Worm (Caenorhabditis elegans) whole organism, L1 larva: ENCODE results near the gene Y116F11B.7.

Source experiments
- hlh-4 ChIP-seq: sonication (generic microtip); optimal IDR thresholded peaks from 2 replicates; lab custom pipeline; 2016; ENCODE audit warnings: mild to moderate bottlenecking, missing genetic modification characterization, missing compliant biosample characterization
- nhr-47 ChIP-seq: sonication (generic microtip); optimal IDR thresholded peaks from 2 replicates; lab custom pipeline; 2016; ENCODE audit warnings: mild to moderate bottlenecking, missing genetic modification characterization, moderate library complexity, missing compliant biosample characterization
- nhr-76 ChIP-seq: sonication (generic microtip); optimal IDR thresholded peaks from 2 replicates; lab custom pipeline; 2017; ENCODE audit warnings: missing biosample characterization, missing genetic modification characterization
- ztf-11 ChIP-seq, 2 experiments: sonication (generic microtip); optimal IDR thresholded peaks; 2 replicates each; lab custom pipeline; 2016 to 2017; ENCODE audit warnings: missing genetic modification characterization in 2 of 2, missing biosample characterization in 1 of 2, missing compliant biosample characterization in 1 of 2

The Y116F11B.7 gene

DNA sequence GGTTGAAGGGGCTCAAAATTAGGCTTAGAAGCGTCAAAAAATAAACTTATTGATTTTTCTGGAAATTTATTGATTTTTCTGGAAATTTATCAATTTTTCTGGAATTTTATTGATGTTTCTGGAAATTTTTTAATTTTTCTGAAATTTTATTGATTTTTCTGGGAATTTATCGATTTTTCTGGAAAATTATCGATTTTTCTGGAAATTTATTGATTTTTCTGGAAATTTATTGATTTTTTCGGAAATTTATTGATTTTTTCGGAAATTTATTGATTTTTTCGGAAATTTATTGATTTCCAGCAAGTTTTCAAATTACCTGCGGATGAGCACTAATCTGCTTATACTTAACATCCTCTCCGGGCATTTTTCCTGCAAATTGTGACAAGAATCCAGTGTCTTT, 53.7 kb downstream of the Y116F11B.7 start:
- TF ChIP-seq nhr-76 (tag; lab: Kevin White, UChicago) (no peak), hlh-4 (no peak)
- TF ChIP-seq, all 84 proteins: peak for 0

DNA sequence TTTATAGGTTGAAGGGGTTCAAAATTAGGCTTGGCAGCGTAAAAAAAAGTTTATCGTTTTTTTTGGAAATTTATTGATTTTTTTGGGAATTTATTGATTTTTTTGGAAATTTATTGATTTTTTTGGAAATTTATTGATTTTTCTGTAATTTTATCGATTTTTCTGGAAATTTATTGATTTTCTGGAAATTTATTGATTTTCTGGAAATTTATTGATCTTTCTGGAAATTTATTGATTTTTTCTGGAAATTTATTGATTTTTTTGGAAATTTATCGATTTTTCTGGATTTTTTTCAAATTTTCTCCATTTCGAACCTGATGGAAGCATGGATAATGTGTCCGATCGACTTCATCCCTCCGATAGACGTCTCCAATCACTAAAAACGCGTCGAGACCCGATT, 56.7 kb downstream of the Y116F11B.7 start:
- TF ChIP-seq ztf-11 (tag; optimal IDR thresholded peaks at IDR 0.05; lab: Kevin White, UChicago) (no peak), nhr-47 (tag; lab: Kevin White, UChicago) (no peak)
